Fruit fly (Drosophila melanogaster) whole organism, prepupa: Measurements from ENCODE around the gene CG12998.

ENCODE experiments used
- CG10669 ChIP-seq: fragments of 200-800 bp; sonication (Bioruptor generic); optimal IDR thresholded peaks from 3 replicates; lab custom pipeline; 2018; ENCODE audit warnings: missing biosample characterization, mild to moderate bottlenecking, missing genetic modification characterization, moderate library complexity
- CG11294 ChIP-seq: fragments of 200-800 bp; sonication (Bioruptor generic); IDR thresholded peaks from 2 replicates; pipeline ENCODE4 v1.3.6; 2022; ENCODE audit warnings: missing biosample characterization, missing genetic modification characterization
- CG11762 ChIP-seq: fragments of 200-800 bp; sonication (Bioruptor generic); optimal IDR thresholded peaks from 3 replicates; lab custom pipeline; 2016; ENCODE audit warnings: missing biosample characterization, missing genetic modification characterization; ENCODE audit not compliant: insufficient read depth
- CG11902 ChIP-seq: fragments of 200-800 bp; sonication (Bioruptor generic); optimal IDR thresholded peaks from 3 replicates; lab custom pipeline; 2016; ENCODE audit warnings: missing biosample characterization, missing genetic modification characterization
- CG6276 ChIP-seq: fragments of 200-800 bp; sonication (Bioruptor generic); optimal IDR thresholded peaks from 2 replicates; lab custom pipeline; 2017; ENCODE audit warnings: missing biosample characterization, mild to moderate bottlenecking, missing genetic modification characterization
- CG7368 ChIP-seq: fragments of 200-800 bp; sonication (Bioruptor generic); optimal IDR thresholded peaks from 3 replicates; lab custom pipeline; 2016; ENCODE audit warnings: missing biosample characterization, missing genetic modification characterization
- CG9139 ChIP-seq: fragments of 200-800 bp; sonication (Bioruptor generic); optimal IDR thresholded peaks from 3 replicates; lab custom pipeline; 2017; ENCODE audit warnings: missing biosample characterization, mild to moderate bottlenecking, missing genetic modification characterization
- Eip75B ChIP-seq: fragments of 200-800 bp; sonication (Bioruptor generic); optimal IDR thresholded peaks from 3 replicates; lab custom pipeline; 2016; ENCODE audit warnings: missing biosample characterization, missing genetic modification characterization
- Hr38 ChIP-seq: sonication (Bioruptor generic); optimal IDR thresholded peaks from 2 replicates; lab custom pipeline; 2016; ENCODE audit warnings: missing biosample characterization, missing genetic modification characterization
- Sox102F ChIP-seq: fragments of 200-800 bp; sonication (Bioruptor generic); optimal IDR thresholded peaks from 2 replicates; lab custom pipeline; 2016; ENCODE audit warnings: missing biosample characterization, mild to moderate bottlenecking, missing genetic modification characterization
- achi ChIP-seq: fragments of 200-800 bp; sonication (Bioruptor generic); optimal IDR thresholded peaks from 3 replicates; lab custom pipeline; 2016; ENCODE audit warnings: missing biosample characterization, missing genetic modification characterization
- acj6 ChIP-seq: fragments of 200-800 bp; sonication (Bioruptor generic); optimal IDR thresholded peaks from 3 replicates; lab custom pipeline; 2016; ENCODE audit warnings: missing biosample characterization, missing genetic modification characterization

DNA sequence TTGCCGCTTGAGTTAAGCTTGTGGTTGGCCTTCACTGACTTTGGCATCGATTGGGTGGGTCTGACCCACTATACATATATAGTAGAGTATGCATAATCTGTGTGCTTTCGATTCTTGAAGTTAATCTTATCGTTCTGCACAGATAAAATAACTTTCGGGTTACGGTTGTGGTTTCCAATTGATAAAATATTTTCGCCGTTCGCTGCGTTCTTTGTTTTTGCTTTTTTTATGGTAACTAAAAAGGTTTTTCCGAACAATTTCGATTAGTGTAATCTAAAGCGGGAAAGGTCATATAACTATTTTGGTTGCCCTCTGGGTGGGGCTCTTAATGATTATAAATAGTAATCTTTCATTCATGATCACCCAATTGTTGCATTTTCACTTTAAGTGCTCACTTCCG lies 37.9 kb upstream of the CG12998 start:
- TF ChIP-seq CG10669 (GFP tag; lab: Kevin White, UChicago) = no peak
- no peak for TF ChIP-seq Sox102F (GFP tag; lab: Kevin White, UChicago)
- no peak for TF ChIP-seq Eip75B
- no peak for TF ChIP-seq CG7368 (GFP tag; lab: Kevin White, UChicago)
- no peak for TF ChIP-seq achi (GFP tag; lab: Kevin White, UChicago)
- no peak for TF ChIP-seq acj6 (GFP tag; lab: Kevin White, UChicago)
- no peak for TF ChIP-seq Hr38 (GFP tag; lab: Kevin White, UChicago)
- no peak for TF ChIP-seq CG11902 (GFP tag; lab: Kevin White, UChicago)
- no peak for TF ChIP-seq CG9139 (GFP tag; lab: Kevin White, UChicago)
- TF ChIP-seq CG11762 (GFP tag; lab: Kevin White, UChicago) = no peak
- TF ChIP-seq CG11294 = no peak
- TF ChIP-seq CG6276 (GFP tag; lab: Kevin White, UChicago) = no peak
